Fruit fly (Drosophila melanogaster): ENCODE data around the gene Sgs5.

DNA sequence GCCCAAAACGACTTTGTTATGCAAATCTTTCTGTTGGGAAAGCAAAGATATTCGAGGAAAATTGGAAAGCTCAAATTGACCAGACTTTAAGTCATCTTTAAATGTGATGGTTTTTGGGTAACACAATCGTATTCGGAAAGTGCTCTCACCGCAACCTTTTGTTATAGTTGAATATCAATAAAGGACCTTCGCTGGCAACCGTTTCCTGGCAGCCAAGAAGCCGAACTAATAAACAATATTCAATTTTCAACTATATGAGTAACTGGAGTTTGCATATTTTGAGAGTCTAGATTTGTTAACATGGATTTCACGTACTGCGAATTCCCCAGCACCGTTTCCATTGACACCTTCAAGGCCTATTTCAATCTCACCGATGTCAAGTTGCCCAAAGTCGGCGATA is 31.7 kb downstream of the Sgs5 start, which contains the start of gene CG14325:
- no peak for TF ChIP-seq CG11617 (GFP tag; optimal IDR thresholded peaks at IDR 0.05)
- TF ChIP-seq cnc (optimal IDR thresholded peaks at IDR 0.05): no peak
- TF ChIP-seq CG14711 (tag; optimal IDR thresholded peaks at IDR 0.05): no peak
- no peak for TF ChIP-seq Clk (GFP tag; optimal IDR thresholded peaks at IDR 0.05)
- no peak for TF ChIP-seq Hr96 (GFP tag; optimal IDR thresholded peaks at IDR 0.05)
- no peak for TF ChIP-seq kay (GFP tag; ENCODE audit: borderline replicate concordance)
- TF ChIP-seq ovo (GFP tag; optimal IDR thresholded peaks at IDR 0.05): no peak
- no peak for TF ChIP-seq Mnt (GFP tag; optimal IDR thresholded peaks at IDR 0.05)
- TF ChIP-seq pad (GFP tag; optimal IDR thresholded peaks at IDR 0.05): no peak
- no peak for TF ChIP-seq CG33017 (tag; optimal IDR thresholded peaks at IDR 0.05)
